Fruit fly (Drosophila melanogaster): ENCODE data around the gene Sol1.
A peak's percentile ranks its signal among the peaks of the same experiment; 100 is the strongest.

Gene Sol1

dm6 chr3R:12369135-12369792 is 16.8 kb upstream of the Sol1 start, which contains the start of gene GstD1 (continued):
- TF ChIP-seq CG10543 (GFP tag; optimal IDR thresholded peaks at IDR 0.05): peak; percentile 89
- no peak for TF ChIP-seq fru (optimal IDR thresholded peaks at IDR 0.05)
- TF ChIP-seq CG4424 (GFP tag; optimal IDR thresholded peaks at IDR 0.05): peak; percentile 8
- TF ChIP-seq CG18011 (GFP tag; optimal IDR thresholded peaks at IDR 0.05): peak; percentile 24
- peak; percentile 4 for TF ChIP-seq CG15011 (GFP tag; optimal IDR thresholded peaks at IDR 0.05)
- no peak for TF ChIP-seq jing (GFP tag; optimal IDR thresholded peaks at IDR 0.05)
- 0 out of 3 replicates have a peak, but pooled peaks have one; percentile 10 for TF ChIP-seq CG11695 (GFP tag; IDR thresholded peaks at IDR 0.05)
- TF ChIP-seq CG1602 (GFP tag; optimal IDR thresholded peaks at IDR 0.05): no peak
- TF ChIP-seq stwl (tag; optimal IDR thresholded peaks at IDR 0.05): no peak
- TF ChIP-seq cwo (GFP tag; optimal IDR thresholded peaks at IDR 0.05): peak; percentile 47
- peak; percentile 33 for TF ChIP-seq NK7.1 (GFP tag; optimal IDR thresholded peaks at IDR 0.05)
- peak; percentile 54 for TF ChIP-seq CG30403 (GFP tag; optimal IDR thresholded peaks at IDR 0.05)
- TF ChIP-seq CG12155 (GFP tag; optimal IDR thresholded peaks at IDR 0.05): peak; percentile 42
- peak; percentile 18 for TF ChIP-seq Hey (tag; optimal IDR thresholded peaks at IDR 0.05)
- peak; percentile 90 for TF ChIP-seq Jarid2 (GFP tag; optimal IDR thresholded peaks at IDR 0.05)
- TF ChIP-seq CG2129 (GFP tag; IDR thresholded peaks at IDR 0.05; ENCODE audit: partially characterized antibody): no peak
- TF ChIP-seq croc (GFP tag; conservative IDR thresholded peaks at IDR 0.05): no peak
- TF ChIP-seq CHES-1-like (GFP tag; optimal IDR thresholded peaks at IDR 0.05): peak; percentile 49
- TF ChIP-seq fd96Cb (tag; optimal IDR thresholded peaks at IDR 0.05): peak; percentile 54
- peak; percentile 30 for TF ChIP-seq CG9817 (tag; optimal IDR thresholded peaks at IDR 0.05)
- TF ChIP-seq Gug (GFP tag; IDR thresholded peaks at IDR 0.05): no peak
- no peak for TF ChIP-seq gsb-n (tag; optimal IDR thresholded peaks at IDR 0.05)
- TF ChIP-seq CG18619 (GFP tag; optimal IDR thresholded peaks at IDR 0.05): peak; percentile 44
- no peak for TF ChIP-seq CG13123 (GFP tag; optimal IDR thresholded peaks at IDR 0.05)
- TF ChIP-seq CG31224 (GFP tag; IDR thresholded peaks at IDR 0.05): peak; percentile 17; the same call in 1 of the 2 replicates
- peak; percentile 55 for TF ChIP-seq CG7839 (tag; optimal IDR thresholded peaks at IDR 0.05)
- no peak for TF ChIP-seq odd (GFP tag; optimal IDR thresholded peaks at IDR 0.05)
- TF ChIP-seq jumu (GFP tag; optimal IDR thresholded peaks at IDR 0.05): peak; percentile 39
- peak; percentile 63 for TF ChIP-seq Bgb (GFP tag; IDR thresholded peaks at IDR 0.05; ENCODE audit: partially characterized antibody)
- TF ChIP-seq CG9932 (GFP tag; IDR thresholded peaks at IDR 0.05): peak; percentile 51
- TF ChIP-seq cg (GFP tag; optimal IDR thresholded peaks at IDR 0.05): peak; percentile 76
- 0 out of 3 replicates have a peak, but pooled peaks have one; percentile 27 for TF ChIP-seq CG6791 (GFP tag; IDR thresholded peaks at IDR 0.05; ENCODE audit: partially characterized antibody)
- TF ChIP-seq lab (GFP tag; optimal IDR thresholded peaks at IDR 0.05): peak; percentile 43
- TF ChIP-seq CG6175 (GFP tag; IDR thresholded peaks at IDR 0.05): peak; percentile 92
- TF ChIP-seq CG13775 (GFP tag; optimal IDR thresholded peaks at IDR 0.05): peak; percentile 9
- TF ChIP-seq CG10274 (GFP tag; optimal IDR thresholded peaks at IDR 0.05): peak; percentile 86
- TF ChIP-seq mirr (GFP tag; optimal IDR thresholded peaks at IDR 0.05): peak; percentile 43
- peak; percentile 52; the same call in 1 of the 2 replicates for TF ChIP-seq stc (GFP tag; IDR thresholded peaks at IDR 0.05)
- TF ChIP-seq CG4282 (GFP tag; optimal IDR thresholded peaks at IDR 0.05): peak; percentile 3
- peak; percentile 28 for TF ChIP-seq CG12391 (tag; optimal IDR thresholded peaks at IDR 0.05)
- TF ChIP-seq unc-4 (GFP tag; IDR thresholded peaks at IDR 0.05; ENCODE audit: partially characterized antibody): 0 out of 2 replicates have a peak, but pooled peaks have one; percentile 18
- peak; percentile 44 for TF ChIP-seq Max (GFP tag; optimal IDR thresholded peaks at IDR 0.05)
- peak; percentile 4 for TF ChIP-seq Myb (GFP tag; optimal IDR thresholded peaks at IDR 0.05)
- peak; percentile 84 for TF ChIP-seq Med (GFP tag)
- peak; percentile 21 for TF ChIP-seq Abd-B (GFP tag; optimal IDR thresholded peaks at IDR 0.05)
- no peak for TF ChIP-seq dmrt11E (tag; optimal IDR thresholded peaks at IDR 0.05)

Data from whole organism, embryonic.